Fruit fly (Drosophila melanogaster) whole organism, embryonic: ENCODE results near the gene CG1910.

ENCODE experiments used
- Adf1 ChIP-seq: fragments of 200-800 bp; sonication (Bioruptor generic); IDR thresholded peaks from 2 replicates; pipeline ENCODE4 v1.3.6; 2022; ENCODE audit warnings: missing biosample characterization, missing genetic modification characterization
- BEAF-32 ChIP-seq: fragments of 200-800 bp; sonication (Bioruptor generic); optimal IDR thresholded peaks from 3 replicates; lab custom pipeline; 2017; ENCODE audit warnings: missing biosample characterization, missing genetic modification characterization, mild to moderate bottlenecking, moderate library complexity, missing genetic modification reagents
- Bdp1 ChIP-seq: fragments of 200-800 bp; sonication (Bioruptor generic); optimal IDR thresholded peaks from 3 replicates; lab custom pipeline; 2016; ENCODE audit warnings: missing biosample characterization, missing genetic modification characterization
- CG11247 ChIP-seq: fragments of 200-800 bp; sonication (Bioruptor generic); IDR thresholded peaks from 2 replicates; pipeline ENCODE4 v1.3.6; 2022; ENCODE audit warnings: missing biosample characterization, missing genetic modification characterization
- CG12942 ChIP-seq: fragments of 200-800 bp; sonication (Bioruptor generic); optimal IDR thresholded peaks from 3 replicates; lab custom pipeline; 2016; ENCODE audit warnings: missing biosample characterization, missing genetic modification characterization
- CG15601 ChIP-seq: fragments of 200-800 bp; sonication (Bioruptor generic); optimal IDR thresholded peaks from 3 replicates; lab custom pipeline; 2019; ENCODE audit warnings: missing biosample characterization, mild to moderate bottlenecking, missing genetic modification characterization, moderate library complexity
- CG1603 ChIP-seq: fragments of 200-800 bp; sonication (Bioruptor generic); optimal IDR thresholded peaks from 2 replicates; lab custom pipeline; 2019; ENCODE audit warnings: missing biosample characterization, mild to moderate bottlenecking, missing genetic modification characterization, moderate library complexity
- CG2678 ChIP-seq: fragments of 200-800 bp; sonication (Bioruptor generic); optimal IDR thresholded peaks from 3 replicates; lab custom pipeline; 2019; ENCODE audit warnings: missing biosample characterization, mild to moderate bottlenecking, missing genetic modification characterization, moderate library complexity
- CG42726 ChIP-seq: fragments of 200-800 bp; sonication (Bioruptor generic); IDR thresholded peaks from 2 replicates; pipeline ENCODE4 v1.3.6; 2022; ENCODE audit warnings: missing biosample characterization, missing genetic modification characterization; ENCODE audit not compliant: partially characterized antibody
- CG43689 ChIP-seq: fragments of 200-800 bp; sonication (Bioruptor generic); IDR thresholded peaks from 2 replicates; pipeline ENCODE4 v1.3.6; 2022; ENCODE audit warnings: missing biosample characterization, missing genetic modification characterization
- CG5180 ChIP-seq: fragments of 200-800 bp; sonication (Bioruptor generic); optimal IDR thresholded peaks from 3 replicates; lab custom pipeline; 2017; ENCODE audit warnings: missing biosample characterization, missing genetic modification characterization, mild to moderate bottlenecking, moderate library complexity, missing genetic modification reagents
- CG6654 ChIP-seq: fragments of 200-800 bp; sonication (Bioruptor generic); optimal IDR thresholded peaks from 2 replicates; lab custom pipeline; 2017; ENCODE audit warnings: missing biosample characterization, mild to moderate bottlenecking, missing genetic modification characterization
- CG7357 ChIP-seq: fragments of 200-800 bp; sonication (Bioruptor generic); IDR thresholded peaks from 3 replicates; pipeline ENCODE4 v1.3.6; 2022; ENCODE audit warnings: missing biosample characterization, missing genetic modification characterization
- CG7839 ChIP-seq: fragments of 200-800 bp; sonication (Bioruptor generic); optimal IDR thresholded peaks from 3 replicates; lab custom pipeline; 2018; ENCODE audit warnings: missing biosample characterization, mild to moderate bottlenecking, missing genetic modification characterization, moderate library complexity
- CG7987 ChIP-seq: fragments of 200-800 bp; sonication (Bioruptor generic); optimal IDR thresholded peaks from 2 replicates; lab custom pipeline; 2018; ENCODE audit warnings: missing biosample characterization, mild to moderate bottlenecking, missing genetic modification characterization, moderate library complexity
- CG9876 ChIP-seq: fragments of 200-800 bp; sonication (Bioruptor generic); optimal IDR thresholded peaks from 2 replicates; lab custom pipeline; 2016; ENCODE audit warnings: missing biosample characterization, missing genetic modification characterization
- CHES-1-like ChIP-seq: fragments of 200-800 bp; sonication (Bioruptor generic); optimal IDR thresholded peaks from 2 replicates; lab custom pipeline; 2016; ENCODE audit warnings: missing biosample characterization, missing genetic modification characterization
- E2f2 ChIP-seq: fragments of 200-800 bp; sonication (Bioruptor generic); IDR thresholded peaks from 2 replicates; pipeline ENCODE4 v1.3.6; 2022; ENCODE audit warnings: missing biosample characterization, missing genetic modification characterization
- HHEX ChIP-seq: fragments of 200-800 bp; sonication (Bioruptor generic); optimal IDR thresholded peaks from 3 replicates; lab custom pipeline; 2017; ENCODE audit warnings: missing biosample characterization, mild to moderate bottlenecking, missing genetic modification characterization, missing genetic modification reagents
- Hr39 ChIP-seq: fragments of >200 bp; optimal IDR thresholded peaks from 2 replicates; lab custom pipeline; 2017
- Max ChIP-seq: fragments of 200-800 bp; sonication (Bioruptor generic); optimal IDR thresholded peaks from 2 replicates; lab custom pipeline; 2016; ENCODE audit warnings: missing biosample characterization, mild to moderate bottlenecking, missing genetic modification characterization
- Meics ChIP-seq: fragments of 200-800 bp; sonication (Bioruptor generic); optimal IDR thresholded peaks from 2 replicates; lab custom pipeline; 2017; ENCODE audit warnings: missing biosample characterization, mild to moderate bottlenecking, missing genetic modification characterization
- NK7.1 ChIP-seq: fragments of 200-800 bp; sonication (Bioruptor generic); optimal IDR thresholded peaks from 3 replicates; lab custom pipeline; 2016; ENCODE audit warnings: missing biosample characterization, missing genetic modification characterization
- Oli ChIP-seq: fragments of 200-800 bp; sonication (Bioruptor generic); optimal IDR thresholded peaks from 2 replicates; lab custom pipeline; 2018; ENCODE audit warnings: missing biosample characterization, mild to moderate bottlenecking, missing genetic modification characterization, moderate library complexity
- Optix ChIP-seq: fragments of 200-800 bp; sonication (Bioruptor generic); IDR thresholded peaks from 3 replicates; pipeline ENCODE4 v1.3.6; 2022; ENCODE audit warnings: missing biosample characterization, missing genetic modification characterization
- PHDP ChIP-seq: fragments of 200-800 bp; sonication (Bioruptor generic); optimal IDR thresholded peaks from 3 replicates; lab custom pipeline; 2018; ENCODE audit warnings: missing biosample characterization, mild to moderate bottlenecking, missing genetic modification characterization, moderate library complexity
- Side ChIP-seq: fragments of 200-800 bp; sonication (Bioruptor generic); optimal IDR thresholded peaks from 2 replicates; lab custom pipeline; 2016; ENCODE audit warnings: missing biosample characterization, missing genetic modification characterization
- Sox102F ChIP-seq: fragments of 200-800 bp; sonication (Bioruptor generic); optimal IDR thresholded peaks from 2 replicates; lab custom pipeline; 2018; ENCODE audit warnings: missing biosample characterization, mild to moderate bottlenecking, missing genetic modification characterization, moderate library complexity
- Ssrp ChIP-seq: fragments of 200-800 bp; sonication (Bioruptor generic); optimal IDR thresholded peaks from 2 replicates; lab custom pipeline; 2018; ENCODE audit warnings: missing biosample characterization, mild to moderate bottlenecking, missing genetic modification characterization, moderate library complexity
- Xbp1 ChIP-seq: fragments of 200-800 bp; sonication (Bioruptor generic); optimal IDR thresholded peaks from 3 replicates; lab custom pipeline; 2016; ENCODE audit warnings: missing biosample characterization, mild to moderate bottlenecking, missing genetic modification characterization
- al ChIP-seq: fragments of 200-800 bp; sonication (Bioruptor generic); IDR thresholded peaks from 2 replicates; pipeline ENCODE4 v1.3.6; 2022; ENCODE audit warnings: missing biosample characterization, missing genetic modification characterization
- br ChIP-seq: fragments of >200 bp; optimal IDR thresholded peaks from 2 replicates; lab custom pipeline; 2017
- cad ChIP-seq: fragments of >200 bp; optimal IDR thresholded peaks from 2 replicates; lab custom pipeline; 2017; ENCODE audit warnings: missing biosample characterization, missing genetic modification characterization
- cg ChIP-seq: fragments of 200-800 bp; sonication (Bioruptor generic); optimal IDR thresholded peaks from 3 replicates; lab custom pipeline; 2019; ENCODE audit warnings: missing biosample characterization, mild to moderate bottlenecking, missing genetic modification characterization, moderate library complexity
- disco-r ChIP-seq: fragments of 200-800 bp; sonication (Bioruptor generic); optimal IDR thresholded peaks from 2 replicates; lab custom pipeline; 2016; ENCODE audit warnings: missing biosample characterization, missing genetic modification characterization
- dmrt99B ChIP-seq: fragments of 200-800 bp; sonication (Bioruptor generic); optimal IDR thresholded peaks from 2 replicates; lab custom pipeline; 2018; ENCODE audit warnings: missing biosample characterization, mild to moderate bottlenecking, missing genetic modification characterization, moderate library complexity
- eve ChIP-seq, 2 experiments: fragments of >200 bp; optimal IDR thresholded peaks; 2 replicates each; lab custom pipeline; 2017; ENCODE audit warnings: missing biosample characterization in 2 of 2, missing genetic modification characterization in 2 of 2
- ewg ChIP-seq: fragments of 200-800 bp; sonication (Bioruptor generic); optimal IDR thresholded peaks from 3 replicates; lab custom pipeline; 2017; ENCODE audit warnings: mild to moderate bottlenecking, missing biosample characterization, missing genetic modification reagents, missing genetic modification characterization
- gem ChIP-seq: fragments of 200-800 bp; sonication (Bioruptor generic); optimal IDR thresholded peaks from 2 replicates; lab custom pipeline; 2019; ENCODE audit warnings: missing biosample characterization, mild to moderate bottlenecking, missing genetic modification characterization, moderate library complexity
- gsb ChIP-seq: fragments of 200-800 bp; sonication (Bioruptor generic); IDR thresholded peaks from 2 replicates; pipeline ENCODE4 v1.3.6; 2022; ENCODE audit warnings: missing biosample characterization, missing genetic modification characterization
- hbn ChIP-seq: fragments of 200-800 bp; sonication (Bioruptor generic); IDR thresholded peaks from 2 replicates; pipeline ENCODE4 v1.3.6; 2022; ENCODE audit warnings: missing biosample characterization, missing genetic modification characterization; ENCODE audit not compliant: partially characterized antibody
- kay ChIP-seq: fragments of 200-800 bp; sonication (Bioruptor generic); optimal IDR thresholded peaks from 2 replicates; lab custom pipeline; 2016; ENCODE audit warnings: missing biosample characterization, missing genetic modification characterization
- lbe ChIP-seq: fragments of 200-800 bp; sonication (Bioruptor generic); optimal IDR thresholded peaks from 2 replicates; lab custom pipeline; 2016; ENCODE audit warnings: missing biosample characterization, mild to moderate bottlenecking, missing genetic modification characterization
- luna ChIP-seq: fragments of 200-800 bp; sonication (Bioruptor generic); optimal IDR thresholded peaks from 2 replicates; lab custom pipeline; 2016; ENCODE audit warnings: missing biosample characterization, missing genetic modification characterization
- peb ChIP-seq: fragments of 200-800 bp; sonication (Bioruptor generic); IDR thresholded peaks from 2 replicates; pipeline ENCODE4 v1.3.6; 2022; ENCODE audit warnings: missing biosample characterization, missing genetic modification characterization
- pho ChIP-seq: fragments of 200-800 bp; sonication (Bioruptor generic); optimal IDR thresholded peaks from 2 replicates; lab custom pipeline; 2016; ENCODE audit warnings: missing biosample characterization, missing genetic modification characterization
- phol ChIP-seq: fragments of 200-800 bp; sonication (Bioruptor generic); optimal IDR thresholded peaks from 3 replicates; lab custom pipeline; 2018; ENCODE audit warnings: missing biosample characterization, mild to moderate bottlenecking, missing genetic modification characterization, moderate library complexity
- prd ChIP-seq, 3 experiments: fragments of >200 bp in 2 of 3; fragments of 200-800 bp in 1 of 3; sonication (Bioruptor generic) in 1 of 3; optimal IDR thresholded peaks in 2 of 3; IDR thresholded peaks in 1 of 3; 2 replicates in 2 of 3; 3 replicates in 1 of 3; pipeline versions ENCODE4 v1.3.6 to Lab custom; 2017 to 2022; ENCODE audit warnings: missing biosample characterization in 1 of 3, missing genetic modification characterization in 1 of 3
- sr ChIP-seq: fragments of 200-800 bp; sonication (Bioruptor generic); IDR thresholded peaks from 3 replicates; pipeline ENCODE4 v1.3.6; 2022; ENCODE audit warnings: missing biosample characterization, missing genetic modification characterization
- trh ChIP-seq: fragments of 200-800 bp; sonication (Bioruptor generic); optimal IDR thresholded peaks from 2 replicates; lab custom pipeline; 2016; ENCODE audit warnings: missing biosample characterization, missing genetic modification characterization
- ttk ChIP-seq: fragments of 200-800 bp; sonication (Bioruptor generic); IDR thresholded peaks from 2 replicates; pipeline ENCODE4 v2.1.2; 2022; ENCODE audit warnings: missing biosample characterization, missing genetic modification characterization
- zf30C ChIP-seq: fragments of 200-800 bp; sonication (Bioruptor generic); optimal IDR thresholded peaks from 3 replicates; lab custom pipeline; 2018; ENCODE audit warnings: missing biosample characterization, mild to moderate bottlenecking, missing genetic modification characterization

The CG1910 gene

DNA sequence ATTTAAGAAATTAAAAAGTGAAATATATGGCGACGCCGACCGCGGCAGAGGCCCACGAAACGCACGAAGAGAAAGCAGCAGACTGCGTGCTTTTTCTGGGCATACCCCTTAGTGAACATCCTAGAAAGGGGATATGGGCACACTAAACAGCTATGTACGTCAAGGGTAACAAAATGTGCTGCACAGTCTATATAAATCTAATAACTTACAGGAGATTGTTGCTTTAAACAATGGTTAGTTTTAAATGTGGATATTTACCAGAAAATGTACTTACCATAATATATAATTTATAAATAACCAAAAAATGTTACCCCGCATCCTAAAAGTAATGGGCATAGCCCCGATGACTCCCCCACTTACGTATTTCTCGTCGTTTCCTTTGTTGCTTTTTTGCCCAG lies 29.3 kb upstream of the CG1910 start (continued):
- no peak for TF ChIP-seq cad (GFP tag; lab: Kevin White, UChicago)
- peak; percentile 46; the same call in 1 of the 2 replicates for TF ChIP-seq Adf1 (GFP tag; lab: Robert Waterston, UW)
- TF ChIP-seq lbe, result no peak
- TF ChIP-seq CG42726 (GFP tag; lab: Robert Waterston, UW), result no peak
- no peak for TF ChIP-seq pho (GFP tag; lab: Kevin White, UChicago)
- no peak for TF ChIP-seq BEAF-32 (GFP tag; lab: Kevin White, UChicago)
- TF ChIP-seq HHEX (GFP tag; lab: Kevin White, UChicago), result no peak
- no peak for TF ChIP-seq Bdp1 (GFP tag; lab: Kevin White, UChicago)
- TF ChIP-seq PHDP (tag; lab: Kevin White, UChicago), result no peak
- TF ChIP-seq al (GFP tag; lab: Robert Waterston, UW), result no peak
- TF ChIP-seq Side, result no peak
- no peak for TF ChIP-seq prd (optimal IDR thresholded peaks at IDR 0.05; lab: Kevin White, UChicago)
- TF ChIP-seq prd (GFP tag; IDR thresholded peaks at IDR 0.05; lab: Robert Waterston, UW), result peak; percentile 35; the same call in 1 of the 3 replicates
- no peak for TF ChIP-seq CG15601 (tag; lab: Kevin White, UChicago)
- TF ChIP-seq NK7.1 (GFP tag; lab: Kevin White, UChicago), result no peak
- TF ChIP-seq CG11247 (GFP tag; lab: Robert Waterston, UW), result no peak
- TF ChIP-seq hbn (GFP tag; lab: Robert Waterston, UW), result no peak
- TF ChIP-seq gsb (GFP tag; lab: Robert Waterston, UW), result no peak
- TF ChIP-seq cg (GFP tag; lab: Kevin White, UChicago), result no peak
- peak; percentile 15 for TF ChIP-seq Oli (tag; lab: Kevin White, UChicago)
- TF ChIP-seq br (lab: Kevin White, UChicago), result no peak
- TF ChIP-seq CG6654 (GFP tag; lab: Kevin White, UChicago), result peak; percentile 6
- TF ChIP-seq CG7987 (GFP tag; lab: Kevin White, UChicago), result no peak
- no peak for TF ChIP-seq Max (GFP tag; lab: Kevin White, UChicago)
- no peak for TF ChIP-seq Hr39
- no peak for TF ChIP-seq CG7357 (GFP tag; lab: Robert Waterston, UW)
- peak; percentile 1 for TF ChIP-seq CG7839 (tag; lab: Kevin White, UChicago)
- TF ChIP-seq CG1603 (tag; lab: Kevin White, UChicago), result peak; percentile 8
- TF ChIP-seq Meics (GFP tag; lab: Kevin White, UChicago), result no peak
- no peak for TF ChIP-seq eve (GFP tag; optimal IDR thresholded peaks at IDR 0.05; lab: Kevin White, UChicago)
- peak; percentile 2 for TF ChIP-seq ewg
- TF ChIP-seq zf30C (GFP tag; lab: Kevin White, UChicago), result no peak
- no peak for TF ChIP-seq CG43689 (GFP tag; lab: Robert Waterston, UW)
- no peak for TF ChIP-seq CG9876 (GFP tag; lab: Kevin White, UChicago)
- TF ChIP-seq kay (GFP tag; lab: Kevin White, UChicago), result no peak
- peak; percentile 18 for TF ChIP-seq Xbp1
- TF ChIP-seq E2f2 (GFP tag; lab: Robert Waterston, UW), result no peak
- no peak for TF ChIP-seq CG5180 (GFP tag; lab: Kevin White, UChicago)
- no peak for TF ChIP-seq CG12942 (GFP tag; lab: Kevin White, UChicago)
- TF ChIP-seq Sox102F (GFP tag; lab: Kevin White, UChicago), result peak; percentile 26
- no peak for TF ChIP-seq ttk
- peak; percentile 10 for TF ChIP-seq Ssrp (tag; lab: Kevin White, UChicago)
- peak; percentile 38 for TF ChIP-seq gem (tag; lab: Kevin White, UChicago)
- peak; percentile 22 for TF ChIP-seq CG2678 (tag; lab: Kevin White, UChicago)
- no peak for TF ChIP-seq Optix (GFP tag; lab: Robert Waterston, UW)
- TF ChIP-seq luna (GFP tag; lab: Kevin White, UChicago), result no peak
- TF ChIP-seq sr (GFP tag; lab: Robert Waterston, UW), result no peak
- no peak for TF ChIP-seq trh (GFP tag; lab: Kevin White, UChicago)
- TF ChIP-seq disco-r, result no peak
- TF ChIP-seq CHES-1-like (GFP tag; lab: Kevin White, UChicago), result no peak
- peak; percentile 41 for TF ChIP-seq phol
- peak; percentile 15 for TF ChIP-seq dmrt99B (tag; lab: Kevin White, UChicago)
- no peak for TF ChIP-seq peb (GFP tag; lab: Robert Waterston, UW)
